Worm (Caenorhabditis elegans) whole organism, midembryonic: ENCODE measurements around the gene M01H9.2.

Experiments used
- T22C8.4 ChIP-seq: fragments of 200-800 bp; sonication (Bioruptor generic); IDR thresholded peaks from 2 replicates; pipeline ENCODE4 v1.3.6; 2022; ENCODE audit warnings: missing genetic modification characterization, missing compliant biosample characterization
- cog-1 ChIP-seq: sonication (generic microtip); optimal IDR thresholded peaks from 2 replicates; lab custom pipeline; 2016; ENCODE audit warnings: missing genetic modification characterization, missing compliant biosample characterization
- flt-1 ChIP-seq: fragments of 200-800 bp; sonication (Bioruptor generic); IDR thresholded peaks from 2 replicates; pipeline ENCODE4 v1.3.6; 2022; ENCODE audit warnings: missing genetic modification characterization, missing compliant biosample characterization
- klf-2 ChIP-seq: fragments of 200-800 bp; sonication (Bioruptor generic); conservative IDR thresholded peaks from 2 replicates; pipeline ENCODE4 v1.3.6; 2022; ENCODE audit warnings: missing genetic modification reagents, missing genetic modification characterization, missing compliant biosample characterization
- med-1 ChIP-seq: sonication (generic microtip); optimal IDR thresholded peaks from 2 replicates; lab custom pipeline; 2017; ENCODE audit warnings: missing genetic modification characterization, mild to moderate bottlenecking, missing compliant biosample characterization, antibody characterized with exemption, missing genetic modification reagents; ENCODE audit not compliant: insufficient read depth
- ref-1 ChIP-seq: fragments of 200-800 bp; sonication (Bioruptor generic); conservative IDR thresholded peaks from 2 replicates; pipeline ENCODE4 v1.3.6; 2022; ENCODE audit warnings: missing genetic modification reagents, missing genetic modification characterization, missing compliant biosample characterization
- tab-1 ChIP-seq: fragments of 200-800 bp; sonication (Bioruptor generic); IDR thresholded peaks from 2 replicates; pipeline ENCODE4 v1.3.6; 2022; ENCODE audit warnings: missing genetic modification characterization, missing compliant biosample characterization
- ztf-23 ChIP-seq: fragments of 200-800 bp; sonication (Bioruptor generic); IDR thresholded peaks from 2 replicates; pipeline ENCODE4 v1.3.6; 2022; ENCODE audit warnings: missing genetic modification reagents, missing genetic modification characterization, missing compliant biosample characterization
- ztf-29 ChIP-seq: fragments of 200-800 bp; sonication (Bioruptor generic); IDR thresholded peaks from 2 replicates; pipeline ENCODE4 v1.3.6; 2022; ENCODE audit warnings: missing genetic modification reagents, missing genetic modification characterization, missing compliant biosample characterization

The M01H9.2 gene

ce11 chrIV:4478612-4479011 is 15.6 kb upstream of the M01H9.2 start:
- no peak for TF ChIP-seq tab-1 (GFP tag; lab: Robert Waterston, UW)
- TF ChIP-seq klf-2, result no peak
- TF ChIP-seq cog-1 (tag; lab: Kevin White, UChicago), result no peak
- no peak for TF ChIP-seq flt-1
- TF ChIP-seq ztf-23 (GFP tag; lab: Robert Waterston, UW), result no peak

ce11 chrIV:4477009-4477471 is 14.0 kb upstream of the M01H9.2 start, which contains the start of gene M01H9.3:
TSS of gene M01H9.3 (minus strand) at chrIV:4477059.
- TF ChIP-seq flt-1 (no peak), cog-1 (tag; lab: Kevin White, UChicago) (no peak), ztf-29 (GFP tag; lab: Robert Waterston, UW) (no peak), med-1 (GFP tag; lab: Kevin White, UChicago) (no peak), klf-2 (no peak)

DNA sequence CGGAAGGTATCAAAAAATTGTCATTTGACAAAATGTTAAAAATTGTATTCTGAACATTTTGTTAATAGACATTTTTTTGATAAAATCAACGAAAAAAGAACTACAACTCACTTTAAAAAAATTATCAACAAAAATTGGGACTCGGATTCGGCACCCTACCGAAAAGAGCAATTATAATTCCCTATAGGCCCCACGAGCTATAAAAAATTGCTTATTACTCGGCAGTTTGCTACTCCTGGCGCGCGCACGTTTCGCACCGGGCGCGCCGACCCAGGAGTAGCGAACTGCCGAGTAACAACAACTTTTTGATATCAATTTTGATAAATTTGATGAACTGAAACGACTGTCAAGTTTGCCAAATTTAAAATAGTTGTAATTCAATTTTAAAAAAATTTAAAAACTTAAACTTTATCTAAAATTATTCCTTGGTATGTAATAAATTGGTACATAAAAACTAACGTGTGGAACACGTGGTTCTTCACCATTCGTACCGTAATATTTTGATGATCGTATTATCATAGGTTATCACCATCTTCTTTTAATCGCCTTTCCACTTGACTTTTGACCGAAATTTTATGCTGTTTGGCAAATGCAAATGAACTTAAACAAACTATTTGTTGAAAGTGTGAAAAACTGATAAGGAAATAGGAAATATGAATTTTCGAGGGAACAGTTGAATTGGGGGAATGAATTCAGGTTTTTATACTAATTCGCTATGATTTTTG is 12.5 kb upstream of the M01H9.2 start:
- TF ChIP-seq flt-1 (no peak), klf-2 (no peak), ref-1 (GFP tag; lab: Robert Waterston, UW) (no peak), T22C8.4 (no peak), ztf-29 (GFP tag; lab: Robert Waterston, UW) (no peak), ztf-23 (GFP tag; lab: Robert Waterston, UW) (no peak), tab-1 (GFP tag; lab: Robert Waterston, UW) (no peak)

DNA sequence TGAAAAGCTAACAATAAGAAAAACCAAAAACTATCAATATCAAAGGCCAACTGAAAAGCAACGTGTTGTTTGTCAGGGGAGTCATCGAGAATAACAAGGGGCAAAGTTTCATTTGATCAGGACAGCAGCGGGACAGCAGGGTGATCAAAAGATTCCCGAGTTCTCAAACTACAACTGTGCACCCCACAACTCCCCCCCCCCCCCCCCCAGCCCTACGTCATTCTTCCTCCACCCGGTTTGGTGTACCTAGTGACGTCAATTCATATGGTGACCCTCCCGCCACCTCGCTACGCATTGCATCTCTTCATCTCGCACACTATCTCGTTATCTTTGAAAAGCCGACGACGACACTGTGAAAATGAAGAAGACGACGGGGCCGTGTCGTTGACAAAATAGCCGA is 10.7 kb upstream of the M01H9.2 start:
- TF ChIP-seq ztf-23 (GFP tag; lab: Robert Waterston, UW) (no peak), ref-1 (GFP tag; lab: Robert Waterston, UW) (no peak)

- TF ChIP-seq ztf-23 (GFP tag; lab: Robert Waterston, UW), result no peak
- no peak for TF ChIP-seq ref-1 (GFP tag; lab: Robert Waterston, UW)
- no peak for TF ChIP-seq T22C8.4
- no peak for TF ChIP-seq tab-1 (GFP tag; lab: Robert Waterston, UW)
- no peak for TF ChIP-seq cog-1 (tag; lab: Kevin White, UChicago)
- TF ChIP-seq med-1 (GFP tag; lab: Kevin White, UChicago), result no peak
- no peak for TF ChIP-seq klf-2
- TF ChIP-seq flt-1, result no peak
- no peak for TF ChIP-seq ztf-29 (GFP tag; lab: Robert Waterston, UW)
Measured at ce11 chrIV:4472418-4473173, 9.6 kb upstream of the M01H9.2 start.

ce11 chrIV:4470885-4471772 is 8.1 kb upstream of the M01H9.2 start:
- TF ChIP-seq flt-1 (no peak), klf-2 (no peak), tab-1 (GFP tag; lab: Robert Waterston, UW) (no peak), cog-1 (tag; lab: Kevin White, UChicago) (no peak), med-1 (GFP tag; lab: Kevin White, UChicago) (no peak), ztf-29 (GFP tag; lab: Robert Waterston, UW) (no peak)

DNA sequence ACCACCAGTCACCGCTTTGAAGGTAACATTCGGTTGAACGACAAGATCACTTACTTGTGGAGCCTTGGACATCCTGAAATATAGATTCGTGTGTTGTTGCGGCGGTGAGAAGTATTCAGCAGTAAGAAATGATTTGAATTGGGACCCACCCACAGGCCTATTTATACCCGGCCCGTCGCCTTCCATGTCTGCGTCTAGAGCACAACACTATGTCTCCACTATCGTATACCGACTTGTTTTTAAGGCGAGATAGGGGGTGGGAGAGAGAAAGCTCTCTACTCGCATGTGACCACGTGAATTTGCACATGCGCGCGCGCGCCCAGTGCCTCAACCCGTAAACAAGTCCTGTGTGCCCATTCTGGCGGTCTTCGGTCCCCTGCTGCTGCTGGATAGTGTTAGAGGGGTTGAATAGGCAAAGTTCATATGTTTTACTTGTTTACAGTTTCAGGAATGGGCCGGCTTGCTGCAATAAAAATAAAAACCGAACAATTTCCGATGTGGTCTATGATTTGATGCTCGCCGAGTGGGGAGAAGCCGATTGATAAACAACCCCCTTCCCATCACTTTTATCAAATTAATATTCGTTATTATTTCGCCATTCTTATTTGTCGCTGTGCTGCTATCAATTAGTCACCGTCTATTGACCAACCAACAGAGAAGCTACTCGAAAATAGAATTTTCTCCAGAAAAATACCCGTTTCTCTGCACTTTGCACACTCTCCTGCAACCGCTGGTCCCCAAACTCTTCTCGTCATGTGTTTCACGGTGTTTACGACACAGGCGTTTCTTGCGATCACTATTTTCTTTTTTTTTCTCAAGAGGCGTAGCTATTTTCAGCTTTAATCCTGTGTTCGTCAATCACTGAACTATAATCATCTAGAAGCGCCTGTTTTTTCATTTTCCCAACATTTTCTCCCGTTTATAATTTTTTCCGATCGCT is 7.0 kb upstream of the M01H9.2 start:
- TF ChIP-seq ztf-29 (GFP tag; lab: Robert Waterston, UW) (no peak), tab-1 (GFP tag; lab: Robert Waterston, UW) (peak; percentile 63; the same call in 1 of the 2 replicates), flt-1 (peak; percentile 28; the same call in 1 of the 2 replicates)

DNA sequence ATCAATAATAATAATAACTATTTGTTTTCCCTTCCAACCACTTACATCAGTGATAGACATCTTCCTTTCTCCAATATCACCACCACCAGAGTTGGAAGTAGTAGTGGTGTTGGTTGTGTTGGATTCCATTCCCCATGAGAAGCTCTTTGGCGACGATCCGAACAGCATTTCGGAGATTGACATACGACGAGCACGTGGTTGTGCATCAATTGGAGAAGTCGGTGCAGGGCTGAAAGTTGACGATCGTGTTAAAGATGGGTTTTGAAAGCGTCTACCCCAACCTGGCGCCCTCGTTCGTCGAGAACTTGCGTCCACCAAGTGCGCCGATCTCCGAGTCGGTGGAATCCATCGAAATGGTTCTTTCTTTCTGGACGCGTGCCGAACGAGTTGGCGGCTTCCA is 6.0 kb upstream of the M01H9.2 start:
- TF ChIP-seq cog-1 (tag; lab: Kevin White, UChicago) (no peak), tab-1 (GFP tag; lab: Robert Waterston, UW) (no peak), ref-1 (GFP tag; lab: Robert Waterston, UW) (no peak), ztf-23 (GFP tag; lab: Robert Waterston, UW) (no peak), T22C8.4 (no peak), med-1 (GFP tag; lab: Kevin White, UChicago) (no peak), flt-1 (no peak), ztf-29 (GFP tag; lab: Robert Waterston, UW) (no peak), klf-2 (no peak)
